Fruit fly (Drosophila melanogaster) whole organism, embryonic: Measurements from ENCODE around the gene caup.

Source experiments
- ATbp ChIP-seq: fragments of 200-800 bp; sonication (Bioruptor generic); optimal IDR thresholded peaks from 2 replicates; lab custom pipeline; 2017; ENCODE audit warnings: missing biosample characterization, mild to moderate bottlenecking, missing genetic modification characterization, missing genetic modification reagents
- Atf-2 ChIP-seq: fragments of 200-800 bp; sonication (Bioruptor generic); optimal IDR thresholded peaks from 2 replicates; lab custom pipeline; 2016; ENCODE audit warnings: missing biosample characterization, missing genetic modification characterization
- Atf6 ChIP-seq: fragments of 200-800 bp; sonication (Bioruptor generic); IDR thresholded peaks from 2 replicates; pipeline ENCODE4 v1.3.6; 2022; ENCODE audit warnings: missing biosample characterization, missing genetic modification characterization
- CG10209 ChIP-seq: fragments of 200-800 bp; sonication (Bioruptor generic); optimal IDR thresholded peaks from 3 replicates; lab custom pipeline; 2017; ENCODE audit warnings: missing biosample characterization, mild to moderate bottlenecking, missing genetic modification characterization, missing genetic modification reagents
- CG13123 ChIP-seq: fragments of 200-800 bp; sonication (Bioruptor generic); optimal IDR thresholded peaks from 2 replicates; lab custom pipeline; 2016; ENCODE audit warnings: missing biosample characterization, missing genetic modification characterization
- CG14441 ChIP-seq: fragments of 200-800 bp; sonication (Bioruptor generic); IDR thresholded peaks from 2 replicates; pipeline ENCODE4 v1.3.6; 2022; ENCODE audit warnings: missing biosample characterization, missing genetic modification characterization
- CG14860 ChIP-seq: fragments of 200-800 bp; sonication (Bioruptor generic); IDR thresholded peaks from 3 replicates; pipeline ENCODE4 v1.3.6; 2022; ENCODE audit warnings: missing biosample characterization, missing genetic modification characterization; ENCODE audit not compliant: partially characterized antibody
- CG16779 ChIP-seq: fragments of 200-800 bp; sonication (Bioruptor generic); IDR thresholded peaks from 2 replicates; pipeline ENCODE4 v1.3.6; 2022; ENCODE audit warnings: missing biosample characterization, missing genetic modification characterization
- CG18764 ChIP-seq: fragments of 200-800 bp; sonication (Bioruptor generic); optimal IDR thresholded peaks from 3 replicates; lab custom pipeline; 2016; ENCODE audit warnings: missing biosample characterization, missing genetic modification characterization
- CG2712 ChIP-seq: fragments of 200-800 bp; optimal IDR thresholded peaks from 3 replicates; lab custom pipeline; 2019; ENCODE audit warnings: missing biosample characterization, mild to moderate bottlenecking, missing genetic modification characterization, moderate library complexity
- CG3838 ChIP-seq: fragments of 200-800 bp; sonication (Bioruptor generic); optimal IDR thresholded peaks from 3 replicates; lab custom pipeline; 2016; ENCODE audit warnings: missing biosample characterization, missing genetic modification characterization
- CG4617 ChIP-seq: fragments of 200-800 bp; sonication (Bioruptor generic); optimal IDR thresholded peaks from 3 replicates; lab custom pipeline; 2016; ENCODE audit warnings: missing biosample characterization, missing genetic modification characterization, borderline replicate concordance
- CG4820 ChIP-seq: fragments of 200-800 bp; sonication (Bioruptor generic); optimal IDR thresholded peaks from 3 replicates; lab custom pipeline; 2016; ENCODE audit warnings: missing biosample characterization, missing genetic modification characterization
- CG5180 ChIP-seq: fragments of 200-800 bp; sonication (Bioruptor generic); optimal IDR thresholded peaks from 3 replicates; lab custom pipeline; 2017; ENCODE audit warnings: missing biosample characterization, missing genetic modification characterization, mild to moderate bottlenecking, moderate library complexity, missing genetic modification reagents
- CG6175 ChIP-seq: fragments of 200-800 bp; sonication (Bioruptor generic); IDR thresholded peaks from 3 replicates; pipeline ENCODE4 v1.3.6; 2022; ENCODE audit warnings: missing biosample characterization, missing genetic modification characterization
- CG6689 ChIP-seq: fragments of 200-800 bp; sonication (Bioruptor generic); IDR thresholded peaks from 2 replicates; pipeline ENCODE4 v1.3.6; 2022; ENCODE audit warnings: missing biosample characterization, missing genetic modification characterization
- CG8478 ChIP-seq: fragments of >200 bp; optimal IDR thresholded peaks from 2 replicates; lab custom pipeline; 2018
- Camta ChIP-seq: fragments of 200-800 bp; sonication (Bioruptor generic); optimal IDR thresholded peaks from 2 replicates; lab custom pipeline; 2016; ENCODE audit warnings: missing biosample characterization, missing genetic modification characterization
- Dad ChIP-seq: fragments of 200-800 bp; sonication (Bioruptor generic); optimal IDR thresholded peaks from 3 replicates; lab custom pipeline; 2016; ENCODE audit warnings: missing biosample characterization, missing genetic modification characterization
- Dbx ChIP-seq: fragments of 200-800 bp; sonication (Bioruptor generic); IDR thresholded peaks from 3 replicates; pipeline ENCODE4 v1.3.6; 2022; ENCODE audit warnings: missing biosample characterization, missing genetic modification characterization
- Dref ChIP-seq: fragments of 200-800 bp; sonication (Bioruptor generic); IDR thresholded peaks from 2 replicates; pipeline ENCODE4 v1.3.6; 2022; ENCODE audit warnings: missing biosample characterization, missing genetic modification characterization
- Eip74EF ChIP-seq, 2 experiments: fragments of 200-800 bp in 1 of 2; fragments of >200 bp in 1 of 2; sonication (Bioruptor generic) in 1 of 2; optimal IDR thresholded peaks; 2 replicates each; lab custom pipeline; 2017 to 2019; ENCODE audit warnings: missing biosample characterization in 2 of 2, missing genetic modification characterization in 2 of 2, mild to moderate bottlenecking in 1 of 2, moderate library complexity in 1 of 2
- HmgZ ChIP-seq: fragments of 200-800 bp; sonication (Bioruptor generic); optimal IDR thresholded peaks from 2 replicates; lab custom pipeline; 2018; ENCODE audit warnings: missing biosample characterization, mild to moderate bottlenecking, missing genetic modification characterization
- Hmx ChIP-seq: fragments of 200-800 bp; sonication (Bioruptor generic); optimal IDR thresholded peaks from 2 replicates; lab custom pipeline; 2016; ENCODE audit warnings: missing biosample characterization, missing genetic modification characterization
- NK7.1 ChIP-seq: fragments of 200-800 bp; sonication (Bioruptor generic); optimal IDR thresholded peaks from 3 replicates; lab custom pipeline; 2016; ENCODE audit warnings: missing biosample characterization, missing genetic modification characterization
- Oaz ChIP-seq: fragments of 200-800 bp; sonication (Bioruptor generic); IDR thresholded peaks from 2 replicates; pipeline ENCODE4 v1.3.6; 2022; ENCODE audit warnings: missing biosample characterization, missing genetic modification characterization
- TFAM ChIP-seq: fragments of 200-800 bp; sonication (Bioruptor generic); optimal IDR thresholded peaks from 2 replicates; lab custom pipeline; 2017; ENCODE audit warnings: missing biosample characterization, missing genetic modification characterization, inconsistent platforms
- Usf ChIP-seq: fragments of 200-800 bp; sonication (Bioruptor generic); optimal IDR thresholded peaks from 2 replicates; lab custom pipeline; 2017; ENCODE audit warnings: missing genotype, missing biosample characterization, missing genetic modification characterization
- ab ChIP-seq: fragments of 200-800 bp; sonication (Bioruptor generic); optimal IDR thresholded peaks from 2 replicates; lab custom pipeline; 2016; ENCODE audit warnings: missing biosample characterization, missing genetic modification characterization
- ap ChIP-seq: fragments of 200-800 bp; sonication (Bioruptor generic); IDR thresholded peaks from 2 replicates; pipeline ENCODE4 v1.3.6; 2022; ENCODE audit warnings: missing biosample characterization, missing genetic modification characterization
- chn ChIP-seq: fragments of 200-800 bp; sonication (Bioruptor generic); optimal IDR thresholded peaks from 2 replicates; lab custom pipeline; 2016; ENCODE audit warnings: missing biosample characterization, missing genetic modification characterization
- dpn ChIP-seq, 2 experiments: fragments of 200-800 bp; sonication (Bioruptor generic); optimal IDR thresholded peaks; 3 replicates each; lab custom pipeline; 2016; ENCODE audit warnings: missing biosample characterization in 2 of 2, missing genetic modification characterization in 2 of 2
- emc ChIP-seq: fragments of 200-800 bp; sonication (Bioruptor generic); optimal IDR thresholded peaks from 2 replicates; lab custom pipeline; 2016; ENCODE audit warnings: missing biosample characterization, missing genetic modification characterization
- en ChIP-seq: fragments of 200-800 bp; sonication (Bioruptor generic); optimal IDR thresholded peaks from 2 replicates; lab custom pipeline; 2016; ENCODE audit warnings: missing biosample characterization, missing genetic modification characterization
- gcm ChIP-seq: fragments of 200-800 bp; sonication (Bioruptor generic); optimal IDR thresholded peaks from 2 replicates; lab custom pipeline; 2019; ENCODE audit warnings: missing biosample characterization, mild to moderate bottlenecking, missing genetic modification characterization, moderate library complexity
- gem ChIP-seq: fragments of 200-800 bp; sonication (Bioruptor generic); optimal IDR thresholded peaks from 2 replicates; lab custom pipeline; 2019; ENCODE audit warnings: missing biosample characterization, mild to moderate bottlenecking, missing genetic modification characterization, moderate library complexity
- ham ChIP-seq: fragments of 200-800 bp; sonication (Bioruptor generic); IDR thresholded peaks from 2 replicates; pipeline ENCODE4 v1.3.6; 2022; ENCODE audit warnings: missing biosample characterization, missing genetic modification characterization
- hb ChIP-seq: fragments of 200-800 bp; sonication (Bioruptor generic); IDR thresholded peaks from 3 replicates; pipeline ENCODE4 v1.3.6; 2022; ENCODE audit warnings: missing biosample characterization, missing genetic modification characterization; ENCODE audit not compliant: partially characterized antibody
- insv ChIP-seq, 2 experiments: fragments of 200-800 bp; sonication (Bioruptor generic); optimal IDR thresholded peaks; 3 replicates each; lab custom pipeline; 2016 to 2018; ENCODE audit warnings: missing biosample characterization in 2 of 2, missing genetic modification characterization in 2 of 2
- kah ChIP-seq: fragments of 200-800 bp; sonication (Bioruptor generic); optimal IDR thresholded peaks from 2 replicates; lab custom pipeline; 2018; ENCODE audit warnings: missing biosample characterization, mild to moderate bottlenecking, missing genetic modification characterization
- mld ChIP-seq: fragments of 200-800 bp; sonication (Bioruptor generic); IDR thresholded peaks from 3 replicates; pipeline ENCODE4 v1.3.6; 2022; ENCODE audit warnings: missing biosample characterization, missing genetic modification characterization; ENCODE audit not compliant: partially characterized antibody
- nau ChIP-seq: fragments of 200-800 bp; sonication (Bioruptor generic); optimal IDR thresholded peaks from 3 replicates; lab custom pipeline; 2017; ENCODE audit warnings: missing biosample characterization, mild to moderate bottlenecking, missing genetic modification characterization, missing genetic modification reagents
- nerfin-1 ChIP-seq: fragments of 200-800 bp; sonication (Bioruptor generic); optimal IDR thresholded peaks from 3 replicates; lab custom pipeline; 2019; ENCODE audit warnings: missing biosample characterization, mild to moderate bottlenecking, missing genetic modification characterization, moderate library complexity
- pnt ChIP-seq: fragments of 200-800 bp; sonication (Bioruptor generic); optimal IDR thresholded peaks from 3 replicates; lab custom pipeline; 2016; ENCODE audit warnings: missing biosample characterization, missing genetic modification characterization
- schlank ChIP-seq: fragments of 200-800 bp; sonication (Bioruptor generic); optimal IDR thresholded peaks from 2 replicates; lab custom pipeline; 2018; ENCODE audit warnings: missing biosample characterization, mild to moderate bottlenecking, missing genetic modification characterization
- slou ChIP-seq: fragments of 200-800 bp; sonication (Bioruptor generic); optimal IDR thresholded peaks from 3 replicates; lab custom pipeline; 2016; ENCODE audit warnings: missing biosample characterization, missing genetic modification characterization
- tap ChIP-seq: fragments of 200-800 bp; optimal IDR thresholded peaks from 3 replicates; lab custom pipeline; 2019; ENCODE audit warnings: missing biosample characterization, mild to moderate bottlenecking, missing genetic modification characterization, moderate library complexity
- tin ChIP-seq: fragments of 200-800 bp; sonication (Bioruptor generic); optimal IDR thresholded peaks from 3 replicates; lab custom pipeline; 2016; ENCODE audit warnings: missing biosample characterization, missing genetic modification characterization
- toy ChIP-seq: fragments of 200-800 bp; sonication (Bioruptor generic); IDR thresholded peaks from 2 replicates; pipeline ENCODE4 v1.3.6; 2022; ENCODE audit warnings: missing biosample characterization, missing genetic modification characterization
- zen2 ChIP-seq: fragments of 200-800 bp; sonication (Bioruptor generic); IDR thresholded peaks from 3 replicates; pipeline ENCODE4 v1.3.6; 2022; ENCODE audit warnings: missing biosample characterization, missing genetic modification characterization; ENCODE audit not compliant: partially characterized antibody

caup gene

DNA sequence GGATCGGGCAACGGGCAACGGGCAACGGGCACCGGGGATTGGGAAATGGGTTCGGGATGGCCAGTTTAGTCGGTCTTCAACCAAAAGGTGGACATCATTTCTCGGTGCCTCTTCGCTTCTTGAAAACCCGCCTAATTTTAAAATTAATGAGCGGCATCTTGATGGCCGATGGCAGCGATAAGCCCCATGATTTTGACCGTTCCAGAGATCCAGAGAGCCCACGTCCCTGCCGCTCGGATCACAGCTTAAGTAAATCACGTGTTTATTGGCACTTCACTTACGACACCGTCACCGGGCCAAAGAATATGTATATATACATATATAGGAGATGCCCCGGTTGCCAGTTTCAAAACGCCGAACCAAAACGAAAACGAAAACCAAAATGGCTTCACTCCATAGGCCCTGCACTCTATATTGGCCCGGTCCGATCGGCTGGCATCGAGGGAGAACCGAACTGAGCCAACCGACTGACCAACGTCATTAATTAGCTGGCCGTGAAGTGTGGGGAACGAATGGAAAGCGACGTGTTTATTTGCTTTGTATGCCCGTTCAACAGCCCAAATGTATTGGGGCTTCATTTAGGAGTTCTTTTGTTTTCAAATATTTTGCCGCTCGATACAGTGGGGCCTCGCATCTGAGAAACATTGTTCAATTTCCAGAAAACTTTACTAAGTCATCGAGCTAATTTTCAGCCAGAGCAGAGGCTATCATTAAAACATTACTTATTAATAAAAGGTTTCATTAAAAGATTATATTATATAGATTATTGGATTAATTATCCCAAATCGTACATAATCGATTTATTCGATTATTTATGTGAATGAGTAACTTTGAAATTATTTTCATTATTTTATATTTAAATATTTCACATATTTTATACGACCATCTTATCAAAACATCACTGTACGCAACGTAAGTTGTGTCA is 34.7 kb downstream of the caup start (continued):
- TF ChIP-seq nerfin-1 (tag; lab: Kevin White, UChicago) (peak; percentile 62), CG14860 (GFP tag; lab: Robert Waterston, UW) (no peak), CG18764 (GFP tag; lab: Kevin White, UChicago) (peak; percentile 12), en (GFP tag; lab: Kevin White, UChicago) (no peak), ab (GFP tag; lab: Kevin White, UChicago) (no peak), CG5180 (GFP tag; lab: Kevin White, UChicago) (no peak), ap (no peak), CG16779 (no peak), kah (no peak), NK7.1 (GFP tag; lab: Kevin White, UChicago) (no peak), Oaz (GFP tag; lab: Robert Waterston, UW) (no peak), CG6175 (GFP tag; lab: Robert Waterston, UW) (no peak), hb (GFP tag; lab: Robert Waterston, UW) (no peak), Dad (GFP tag; lab: Kevin White, UChicago) (no peak), pnt (GFP tag; lab: Kevin White, UChicago) (no peak), HmgZ (tag; lab: Kevin White, UChicago) (no peak), CG3838 (GFP tag; lab: Kevin White, UChicago) (no peak), dpn (GFP tag; optimal IDR thresholded peaks at IDR 0.05; lab: Kevin White, UChicago) (peak in 1 of 2 experiments; percentile 47), nau (GFP tag; lab: Kevin White, UChicago) (no peak), tin (GFP tag; lab: Kevin White, UChicago) (peak; percentile 38), CG10209 (GFP tag; lab: Kevin White, UChicago) (peak; percentile 38), schlank (tag; lab: Kevin White, UChicago) (no peak), ham (GFP tag; lab: Robert Waterston, UW) (no peak), gem (peak; percentile 87), tap (tag; lab: Kevin White, UChicago) (peak; percentile 52), CG14441 (GFP tag; lab: Robert Waterston, UW) (no peak), Atf-2 (GFP tag; lab: Kevin White, UChicago) (no peak), Camta (GFP tag; lab: Kevin White, UChicago) (no peak), CG4617 (GFP tag; lab: Kevin White, UChicago) (no peak), Dref (GFP tag; lab: Robert Waterston, UW) (no peak), gcm (GFP tag; lab: Kevin White, UChicago) (peak; percentile 35), CG6689 (peak; percentile 31), CG2712 (peak; percentile 85), CG8478 (lab: Kevin White, UChicago) (no peak), Atf6 (GFP tag; lab: Robert Waterston, UW) (no peak), mld (GFP tag; lab: Robert Waterston, UW) (no peak), Eip74EF (GFP tag; optimal IDR thresholded peaks at IDR 0.05; lab: Kevin White, UChicago) (peak in 1 of 2 experiments; percentile 63), Dbx (GFP tag; lab: Robert Waterston, UW) (no peak), emc (GFP tag; lab: Kevin White, UChicago) (no peak), slou (GFP tag; lab: Kevin White, UChicago) (no peak), TFAM (GFP tag; lab: Kevin White, UChicago) (no peak), insv (GFP tag; optimal IDR thresholded peaks at IDR 0.05; lab: Kevin White, UChicago) (no peak), CG13123 (GFP tag; lab: Kevin White, UChicago) (no peak), ATbp (GFP tag; lab: Kevin White, UChicago) (peak; percentile 65), Usf (GFP tag; lab: Kevin White, UChicago) (peak; percentile 20), Hmx (GFP tag; lab: Kevin White, UChicago) (no peak), zen2 (GFP tag; lab: Robert Waterston, UW) (no peak), CG4820 (peak; percentile 59), chn (GFP tag; lab: Kevin White, UChicago) (no peak), toy (no peak)
